Fruit fly (Drosophila melanogaster): ENCODE results near the gene CG46426.
A peak's percentile ranks its signal among the peaks of the same experiment; 100 is the strongest.

CG46426 gene

dm6 chr2L:11833786-11834185 is 8.8 kb upstream of the CG46426 start, which contains the start of gene CG45011:
CG45011 (plus strand) TSS chr2L:11834086.
- TF ChIP-seq CG17361 (GFP tag; IDR thresholded peaks at IDR 0.05), result no peak
- TF ChIP-seq CG2712 (tag; optimal IDR thresholded peaks at IDR 0.05), result no peak
- TF ChIP-seq seq (GFP tag; IDR thresholded peaks at IDR 0.05), result no peak
- no peak for TF ChIP-seq BtbVII (GFP tag; optimal IDR thresholded peaks at IDR 0.05)
- TF ChIP-seq gcm (GFP tag; optimal IDR thresholded peaks at IDR 0.05), result no peak
- no peak for TF ChIP-seq az2 (GFP tag; optimal IDR thresholded peaks at IDR 0.05)
- TF ChIP-seq Lhr (GFP tag; optimal IDR thresholded peaks at IDR 0.05), result no peak
- TF ChIP-seq Doc2 (GFP tag; IDR thresholded peaks at IDR 0.05), result no peak
- no peak for TF ChIP-seq Doc3 (GFP tag; IDR thresholded peaks at IDR 0.05; ENCODE audit: partially characterized antibody)
- TF ChIP-seq yki (optimal IDR thresholded peaks at IDR 0.05), result no peak
- no peak for TF ChIP-seq tap (tag; optimal IDR thresholded peaks at IDR 0.05)
- TF ChIP-seq nerfin-2 (GFP tag; IDR thresholded peaks at IDR 0.05; ENCODE audit: partially characterized antibody), result no peak
- no peak for TF ChIP-seq sc (optimal IDR thresholded peaks at IDR 0.05)
- TF ChIP-seq sc (GFP tag; optimal IDR thresholded peaks at IDR 0.05), result no peak
- no peak for TF ChIP-seq CG1647 (GFP tag; optimal IDR thresholded peaks at IDR 0.05)
- TF ChIP-seq CG11723 (GFP tag; optimal IDR thresholded peaks at IDR 0.05), result no peak
- no peak for TF ChIP-seq CG34376 (GFP tag; optimal IDR thresholded peaks at IDR 0.05)

DNA sequence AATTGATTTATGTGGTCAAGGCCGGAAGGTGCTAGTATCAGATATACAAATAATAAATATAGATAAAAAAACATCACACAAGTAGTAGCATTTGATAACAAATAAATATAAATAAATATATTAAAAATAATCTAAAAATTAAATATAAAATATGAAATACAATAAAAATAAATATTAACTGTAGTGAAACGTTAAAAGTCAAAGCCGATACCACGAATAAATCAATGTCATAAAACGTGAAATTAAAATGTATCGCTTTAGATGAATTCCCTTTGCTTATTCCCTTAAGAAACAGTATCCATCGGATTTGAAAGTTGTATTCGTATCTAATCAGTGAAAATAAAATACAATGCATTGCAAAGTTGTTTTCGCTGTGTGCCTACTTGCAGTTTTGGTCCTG is 8.3 kb upstream of the CG46426 start, which contains the start of gene CG45012:
Gene CG45012 (plus strand): TSS at position 301 of the 400 bp plus-strand sequence.
- TF ChIP-seq croc (GFP tag; conservative IDR thresholded peaks at IDR 0.05) (no peak), CG2199 (GFP tag; IDR thresholded peaks at IDR 0.05) (no peak), CG10366 (GFP tag; IDR thresholded peaks at IDR 0.05) (no peak), pzg (GFP tag; optimal IDR thresholded peaks at IDR 0.05) (no peak), Dek (tag; optimal IDR thresholded peaks at IDR 0.05) (no peak), gcm2 (GFP tag; optimal IDR thresholded peaks at IDR 0.05) (no peak), twi (tag; optimal IDR thresholded peaks at IDR 0.05) (no peak), toy (GFP tag; IDR thresholded peaks at IDR 0.05) (no peak), CG8924 (tag; optimal IDR thresholded peaks at IDR 0.05) (no peak), sob (GFP tag; IDR thresholded peaks at IDR 0.05) (no peak), Fer3 (tag; optimal IDR thresholded peaks at IDR 0.05) (no peak), E2f2 (GFP tag; IDR thresholded peaks at IDR 0.05) (no peak), Med (GFP tag) (no peak), amos (GFP tag; IDR thresholded peaks at IDR 0.05; ENCODE audit: partially characterized antibody) (no peak)

dm6 chr2L:11836943-11837342 is 5.7 kb upstream of the CG46426 start, which contains the start of gene Sfp33A4:
Sfp33A4 (plus strand) TSS chr2L:11837243.
- no peak for TF ChIP-seq Meics (GFP tag; optimal IDR thresholded peaks at IDR 0.05)
- peak; percentile 4 for TF ChIP-seq Ets65A (GFP tag)

DNA sequence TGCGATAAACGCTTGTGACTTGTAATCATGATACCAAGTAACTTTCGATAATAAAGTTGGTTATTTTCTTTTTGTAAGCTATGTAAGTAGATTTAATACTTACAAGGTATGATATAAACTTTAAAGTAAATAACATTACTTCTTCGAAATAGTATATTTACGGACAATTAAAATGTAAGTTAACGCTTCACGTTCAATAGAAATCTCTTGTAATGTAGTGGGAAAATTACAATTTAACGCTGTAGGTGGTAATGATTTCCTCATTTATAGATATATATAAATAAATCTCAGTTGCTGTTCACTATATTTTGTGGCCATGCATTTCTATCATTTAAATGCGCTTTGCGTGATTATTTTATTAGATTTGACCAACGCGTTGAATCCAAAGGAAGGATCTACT is 5.2 kb upstream of the CG46426 start, which contains the start of gene Sfp33A2:
Gene Sfp33A2 (plus strand): TSS at position 301 of the 400 bp plus-strand sequence.
- TF ChIP-seq Hey (tag; optimal IDR thresholded peaks at IDR 0.05) (no peak), schlank (tag; optimal IDR thresholded peaks at IDR 0.05) (no peak), CG2875 (GFP tag; optimal IDR thresholded peaks at IDR 0.05) (no peak), CG18599 (GFP tag; optimal IDR thresholded peaks at IDR 0.05) (no peak), CG12219 (GFP tag; optimal IDR thresholded peaks at IDR 0.05) (no peak), sna (GFP tag; IDR thresholded peaks at IDR 0.05; ENCODE audit: partially characterized antibody) (no peak), pita (GFP tag; optimal IDR thresholded peaks at IDR 0.05) (no peak), ara (GFP tag; IDR thresholded peaks at IDR 0.05) (no peak), lab (GFP tag; optimal IDR thresholded peaks at IDR 0.05) (no peak), CG17912 (GFP tag; optimal IDR thresholded peaks at IDR 0.05) (no peak), dm (GFP tag; optimal IDR thresholded peaks at IDR 0.05) (no peak), zfh1 (GFP tag; IDR thresholded peaks at IDR 0.05) (no peak), slbo (GFP tag; IDR thresholded peaks at IDR 0.05) (no peak), CG10274 (GFP tag; optimal IDR thresholded peaks at IDR 0.05) (no peak), usp (GFP tag; optimal IDR thresholded peaks at IDR 0.05) (no peak), Sox100B (GFP tag; optimal IDR thresholded peaks at IDR 0.05) (no peak), ash1 (GFP tag; optimal IDR thresholded peaks at IDR 0.05) (no peak)
